Worm (Caenorhabditis elegans) whole organism, midembryonic: ENCODE measurements around the gene snb-5.

Experiments used
- T22C8.4 ChIP-seq: fragments of 200-800 bp; sonication (Bioruptor generic); IDR thresholded peaks from 2 replicates; pipeline ENCODE4 v1.3.6; 2022; ENCODE audit warnings: missing genetic modification characterization, missing compliant biosample characterization
- cog-1 ChIP-seq: sonication (generic microtip); optimal IDR thresholded peaks from 2 replicates; lab custom pipeline; 2016; ENCODE audit warnings: missing genetic modification characterization, missing compliant biosample characterization
- flt-1 ChIP-seq: fragments of 200-800 bp; sonication (Bioruptor generic); IDR thresholded peaks from 2 replicates; pipeline ENCODE4 v1.3.6; 2022; ENCODE audit warnings: missing genetic modification characterization, missing compliant biosample characterization
- klf-2 ChIP-seq: fragments of 200-800 bp; sonication (Bioruptor generic); conservative IDR thresholded peaks from 2 replicates; pipeline ENCODE4 v1.3.6; 2022; ENCODE audit warnings: missing genetic modification reagents, missing genetic modification characterization, missing compliant biosample characterization
- med-1 ChIP-seq: sonication (generic microtip); optimal IDR thresholded peaks from 2 replicates; lab custom pipeline; 2017; ENCODE audit warnings: missing genetic modification characterization, mild to moderate bottlenecking, missing compliant biosample characterization, antibody characterized with exemption, missing genetic modification reagents; ENCODE audit not compliant: insufficient read depth
- ref-1 ChIP-seq: fragments of 200-800 bp; sonication (Bioruptor generic); conservative IDR thresholded peaks from 2 replicates; pipeline ENCODE4 v1.3.6; 2022; ENCODE audit warnings: missing genetic modification reagents, missing genetic modification characterization, missing compliant biosample characterization
- tab-1 ChIP-seq: fragments of 200-800 bp; sonication (Bioruptor generic); IDR thresholded peaks from 2 replicates; pipeline ENCODE4 v1.3.6; 2022; ENCODE audit warnings: missing genetic modification characterization, missing compliant biosample characterization
- ztf-23 ChIP-seq: fragments of 200-800 bp; sonication (Bioruptor generic); IDR thresholded peaks from 2 replicates; pipeline ENCODE4 v1.3.6; 2022; ENCODE audit warnings: missing genetic modification reagents, missing genetic modification characterization, missing compliant biosample characterization
- ztf-29 ChIP-seq: fragments of 200-800 bp; sonication (Bioruptor generic); IDR thresholded peaks from 2 replicates; pipeline ENCODE4 v1.3.6; 2022; ENCODE audit warnings: missing genetic modification reagents, missing genetic modification characterization, missing compliant biosample characterization

The snb-5 gene

ce11 chrIII:8199060-8199459 is 3.8 kb upstream of the snb-5 start:
- no peak for TF ChIP-seq cog-1 (tag; lab: Kevin White, UChicago)

DNA sequence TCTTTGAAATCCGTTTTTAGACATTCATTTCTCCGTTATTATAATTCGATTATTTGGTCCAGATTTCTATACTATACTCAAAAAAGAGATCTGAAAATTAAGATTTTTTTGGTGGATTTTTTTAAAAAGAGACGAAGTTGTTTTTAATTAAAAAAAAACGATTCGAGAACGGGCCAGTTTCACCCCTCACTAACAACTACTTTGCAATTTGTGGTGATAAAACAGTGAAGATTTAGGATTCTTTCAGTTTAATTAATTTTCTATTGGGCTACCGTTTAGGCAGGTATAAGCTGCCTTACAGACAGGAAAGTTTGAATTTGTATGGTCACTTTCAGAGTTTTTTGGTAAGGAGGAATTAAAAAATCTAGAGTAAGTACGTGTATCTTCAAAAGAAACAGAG is 1.7 kb upstream of the snb-5 start, which contains the start of gene unc-36:
Gene unc-36, minus strand, starts transcription at position 101 of the 400 bp plus-strand sequence.
- TF ChIP-seq T22C8.4 (GFP tag; lab: Robert Waterston, UW) (no peak), flt-1 (GFP tag; lab: Robert Waterston, UW) (no peak), tab-1 (GFP tag; lab: Robert Waterston, UW) (no peak), ztf-23 (GFP tag; lab: Robert Waterston, UW) (no peak), klf-2 (GFP tag; lab: Robert Waterston, UW) (no peak), cog-1 (tag; lab: Kevin White, UChicago) (no peak), med-1 (GFP tag; lab: Kevin White, UChicago) (no peak), ref-1 (GFP tag; lab: Robert Waterston, UW) (no peak), ztf-29 (GFP tag; lab: Robert Waterston, UW) (no peak)

- no peak for TF ChIP-seq ztf-23 (GFP tag; lab: Robert Waterston, UW)
- TF ChIP-seq flt-1 (GFP tag; lab: Robert Waterston, UW): no peak
- TF ChIP-seq tab-1 (GFP tag; lab: Robert Waterston, UW): no peak
- TF ChIP-seq ztf-29 (GFP tag; lab: Robert Waterston, UW): no peak
Observed at ce11 chrIII:8201760-8202159, 1.1 kb upstream of the snb-5 start.

DNA sequence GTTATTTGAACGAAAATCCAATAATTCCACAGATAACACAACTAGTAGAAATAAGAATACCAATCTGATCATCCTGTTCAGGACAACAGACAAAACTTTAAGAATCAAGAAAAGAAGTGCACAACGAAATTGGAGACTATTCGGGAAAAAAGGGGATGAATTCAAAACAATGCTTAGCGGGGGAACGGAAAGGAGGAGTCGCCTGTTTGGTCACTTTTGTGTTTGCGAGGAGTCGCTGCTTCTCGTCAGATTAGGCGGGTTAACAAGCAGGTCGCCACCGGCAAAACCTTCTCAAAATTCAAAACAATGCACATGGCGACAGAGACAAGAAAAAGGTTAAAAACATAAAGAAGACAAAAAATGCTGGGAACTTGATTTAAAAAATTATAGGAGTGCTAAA is 6.9 kb downstream of the snb-5 start, which contains the start of gene C30A5.10:
Gene C30A5.10, minus strand, starts transcription at position 101 of the 400 bp plus-strand sequence.
- TF ChIP-seq ztf-23 (GFP tag; lab: Robert Waterston, UW): no peak
- TF ChIP-seq flt-1 (GFP tag; lab: Robert Waterston, UW): no peak
- TF ChIP-seq med-1 (GFP tag; lab: Kevin White, UChicago): no peak
- TF ChIP-seq tab-1 (GFP tag; lab: Robert Waterston, UW): no peak
- no peak for TF ChIP-seq cog-1 (tag; lab: Kevin White, UChicago)
- no peak for TF ChIP-seq klf-2 (GFP tag; lab: Robert Waterston, UW)
- TF ChIP-seq ztf-29 (GFP tag; lab: Robert Waterston, UW): no peak
- TF ChIP-seq ref-1 (GFP tag; lab: Robert Waterston, UW): no peak
- no peak for TF ChIP-seq T22C8.4 (GFP tag; lab: Robert Waterston, UW)

ce11 chrIII:8211562-8211961 is 8.7 kb downstream of the snb-5 start:
- TF ChIP-seq tab-1 (GFP tag; lab: Robert Waterston, UW) (no peak), med-1 (GFP tag; lab: Kevin White, UChicago) (no peak), ztf-23 (GFP tag; lab: Robert Waterston, UW) (no peak), cog-1 (tag; lab: Kevin White, UChicago) (no peak), ref-1 (GFP tag; lab: Robert Waterston, UW) (no peak), ztf-29 (GFP tag; lab: Robert Waterston, UW) (no peak), flt-1 (GFP tag; lab: Robert Waterston, UW) (no peak), klf-2 (GFP tag; lab: Robert Waterston, UW) (no peak)

- TF ChIP-seq ztf-29 (GFP tag; lab: Robert Waterston, UW) (no peak), tab-1 (GFP tag; lab: Robert Waterston, UW) (no peak), med-1 (GFP tag; lab: Kevin White, UChicago) (no peak), T22C8.4 (GFP tag; lab: Robert Waterston, UW) (no peak), flt-1 (GFP tag; lab: Robert Waterston, UW) (no peak), klf-2 (GFP tag; lab: Robert Waterston, UW) (no peak)
Observed at ce11 chrIII:8216224-8216623, 13.4 kb downstream of the snb-5 start, which contains the start of gene unc-86. unc-86 (minus strand) TSS chrIII:8216336.

- TF ChIP-seq tab-1 (GFP tag; lab: Robert Waterston, UW) (no peak), med-1 (GFP tag; lab: Kevin White, UChicago) (no peak), flt-1 (GFP tag; lab: Robert Waterston, UW) (no peak), cog-1 (tag; lab: Kevin White, UChicago) (no peak), ztf-23 (GFP tag; lab: Robert Waterston, UW) (no peak), klf-2 (GFP tag; lab: Robert Waterston, UW) (no peak), ztf-29 (GFP tag; lab: Robert Waterston, UW) (no peak), ref-1 (GFP tag; lab: Robert Waterston, UW) (no peak), T22C8.4 (GFP tag; lab: Robert Waterston, UW) (no peak)
Observed at ce11 chrIII:8217919-8218318, 15.1 kb downstream of the snb-5 start, which contains the start of gene C30A5.16. C30A5.16 (plus strand) TSS chrIII:8218219.

ce11 chrIII:8220081-8220480 is 17.2 kb downstream of the snb-5 start:
- TF ChIP-seq ztf-29 (GFP tag; lab: Robert Waterston, UW) (no peak), ztf-23 (GFP tag; lab: Robert Waterston, UW) (no peak), tab-1 (GFP tag; lab: Robert Waterston, UW) (no peak), flt-1 (GFP tag; lab: Robert Waterston, UW) (no peak), med-1 (GFP tag; lab: Kevin White, UChicago) (no peak), ref-1 (GFP tag; lab: Robert Waterston, UW) (no peak), cog-1 (tag; lab: Kevin White, UChicago) (no peak), klf-2 (GFP tag; lab: Robert Waterston, UW) (no peak), T22C8.4 (GFP tag; lab: Robert Waterston, UW) (no peak)

ce11 chrIII:8224769-8225168 is 21.9 kb downstream of the snb-5 start, which contains the start of gene mob-4:
mob-4 (plus strand) TSS chrIII:8225097.
- TF ChIP-seq ref-1 (GFP tag; lab: Robert Waterston, UW) (no peak), cog-1 (tag; lab: Kevin White, UChicago) (no peak), ztf-29 (GFP tag; lab: Robert Waterston, UW) (no peak), T22C8.4 (GFP tag; lab: Robert Waterston, UW) (no peak), ztf-23 (GFP tag; lab: Robert Waterston, UW) (no peak), flt-1 (GFP tag; lab: Robert Waterston, UW) (no peak), klf-2 (GFP tag; lab: Robert Waterston, UW) (no peak), tab-1 (GFP tag; lab: Robert Waterston, UW) (no peak)
